Fruit fly (Drosophila melanogaster) whole organism: ENCODE measurements around the gene Or82a.

Experiments
- CG8478 ChIP-seq: fragments of >200 bp; optimal IDR thresholded peaks from 2 replicates; lab custom pipeline; 2018; ENCODE audit warnings: inconsistent platforms
- Dll ChIP-seq: fragments of >200 bp; optimal IDR thresholded peaks from 2 replicates; lab custom pipeline; 2017
- EcR ChIP-seq, 2 experiments: fragments of >200 bp; optimal IDR thresholded peaks; 2 replicates each; lab custom pipeline; 2017; ENCODE audit warnings: missing biosample characterization in 2 of 2, missing genetic modification characterization in 2 of 2, missing genetic modification reagents in 2 of 2
- psq ChIP-seq: fragments of >200 bp; optimal IDR thresholded peaks from 2 replicates; lab custom pipeline; 2017

dm6 chr3R:4243096-4243940 lies 13.5 kb upstream of the Or82a start, which contains the start of gene CG34305:
- TF ChIP-seq psq (no peak), CG8478 (lab: Kevin White, UChicago) (no peak), Dll (lab: Kevin White, UChicago) (no peak), EcR (GFP tag; optimal IDR thresholded peaks at IDR 0.05; lab: Kevin White, UChicago) (no peak)
